Worm (Caenorhabditis elegans) whole organism, early embryonic: ENCODE data around the gene T11F9.14.

Experiments
- ama-1 ChIP-seq: fragments of 150-350 bp; optimal IDR thresholded peaks from 2 replicates; lab custom pipeline; 2014
- hmg-4 ChIP-seq: fragments of 200-800 bp; sonication (Bioruptor generic); optimal IDR thresholded peaks from 2 replicates; lab custom pipeline; 2018; ENCODE audit warnings: mild to moderate bottlenecking, missing genetic modification characterization, missing compliant biosample characterization

DNA sequence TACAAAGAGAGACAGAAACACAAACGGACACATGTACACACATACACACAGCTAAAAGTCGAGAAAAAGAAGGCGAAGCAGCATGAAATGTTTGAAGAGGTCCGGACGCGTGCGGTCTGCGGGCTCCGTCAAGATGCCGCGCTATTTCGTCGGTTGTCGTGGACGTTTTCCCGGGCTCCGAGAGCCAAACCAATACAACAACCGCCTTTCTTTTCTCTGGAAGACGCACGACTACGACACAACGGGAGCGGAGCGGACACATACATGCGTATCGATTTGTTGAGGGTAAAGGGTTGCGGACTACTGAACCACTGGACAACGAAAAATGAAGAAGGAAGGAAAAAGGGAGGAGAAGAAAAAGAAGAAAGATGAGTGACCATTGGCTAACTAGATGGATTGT is 35.3 kb downstream of the T11F9.14 start:
- TF ChIP-seq ama-1 (lab: Kevin White, UChicago) (no peak), hmg-4 (GFP tag; lab: Kevin White, UChicago) (peak; percentile 25)
